Worm (Caenorhabditis elegans): Measurements from ENCODE around the gene C47G2.3.

Gene C47G2.3

DNA sequence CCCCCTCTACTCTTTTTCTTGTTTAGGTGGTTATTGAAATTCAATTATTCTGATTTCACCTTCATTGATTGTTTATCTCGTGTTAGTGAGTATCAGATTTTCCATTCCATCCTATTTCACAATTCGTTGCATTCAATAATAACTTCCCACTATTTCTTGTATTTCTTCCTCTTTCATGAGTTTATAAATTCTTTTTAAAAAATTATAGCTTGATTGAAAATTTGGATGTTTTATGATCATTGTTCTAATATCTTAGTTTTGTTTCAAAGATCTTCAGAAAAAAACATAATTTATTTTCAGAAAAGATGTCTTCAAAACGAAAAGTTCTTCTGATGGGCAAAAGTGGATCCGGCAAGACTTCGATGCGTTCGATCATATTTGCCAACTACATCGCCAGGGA lies 11.1 kb upstream of the C47G2.3 start, which contains the start of gene raga-1:
Gene raga-1, plus strand, starts transcription at position 301 of the 400 bp plus-strand sequence.
- no peak for TF ChIP-seq nhr-237 (tag; optimal IDR thresholded peaks at IDR 0.05)
- no peak for TF ChIP-seq tbx-2 (tag; optimal IDR thresholded peaks at IDR 0.05)
- no peak for TF ChIP-seq daf-12 (tag; optimal IDR thresholded peaks at IDR 0.05)
- no peak for TF ChIP-seq elt-3 (tag; optimal IDR thresholded peaks at IDR 0.05)

- TF ChIP-seq nhr-67 (tag; optimal IDR thresholded peaks at IDR 0.05) (no peak), fos-1 (tag; optimal IDR thresholded peaks at IDR 0.05) (no peak), elt-2 (tag; optimal IDR thresholded peaks at IDR 0.05) (peak; percentile 6), pha-4 (tag; optimal IDR thresholded peaks at IDR 0.05) (peak; percentile 3), hmg-11 (tag; optimal IDR thresholded peaks at IDR 0.05) (peak; percentile 35), fkh-2 (tag; optimal IDR thresholded peaks at IDR 0.05) (no peak)
Observed at ce11 chrII:11297217-11297738, 7.3 kb upstream of the C47G2.3 start, which contains the start of gene saps-1. Gene saps-1 (plus strand): TSS chrII:11297688.

- TF ChIP-seq ceh-28 (tag; optimal IDR thresholded peaks at IDR 0.05) (peak; percentile 49), fos-1 (tag; optimal IDR thresholded peaks at IDR 0.05) (no peak), nfya-1 (tag; optimal IDR thresholded peaks at IDR 0.05; ENCODE audit: insufficient read depth) (peak; percentile 65), pqm-1 (tag; optimal IDR thresholded peaks at IDR 0.05) (peak; percentile 17), nhr-25 (tag; optimal IDR thresholded peaks at IDR 0.05) (peak; percentile 72), ztf-11 (tag; optimal IDR thresholded peaks at IDR 0.05) (no peak), hmg-11 (tag; optimal IDR thresholded peaks at IDR 0.05) (peak; percentile 39), nhr-43 (tag; optimal IDR thresholded peaks at IDR 0.05; ENCODE audit: poor library complexity, severe bottlenecking) (peak; percentile 53), pha-4 (tag; optimal IDR thresholded peaks at IDR 0.05) (peak; percentile 69), lin-15B (tag; optimal IDR thresholded peaks at IDR 0.05) (peak; percentile 83), daf-12 (tag; optimal IDR thresholded peaks at IDR 0.05) (no peak), ceh-16 (tag; optimal IDR thresholded peaks at IDR 0.05) (no peak), R02D3.7 (tag; optimal IDR thresholded peaks at IDR 0.05) (peak; percentile 39), lin-39 (tag; optimal IDR thresholded peaks at IDR 0.05) (peak; percentile 43), aly-2 (tag; optimal IDR thresholded peaks at IDR 0.05) (no peak), snpc-4 (tag; optimal IDR thresholded peaks at IDR 0.05) (peak; percentile 84), elt-1 (tag; optimal IDR thresholded peaks at IDR 0.05) (peak; percentile 42), elt-2 (tag; optimal IDR thresholded peaks at IDR 0.05) (peak; percentile 29), nhr-23 (tag; optimal IDR thresholded peaks at IDR 0.05) (peak; percentile 80)
Observed at ce11 chrII:11293433-11293832, 3.5 kb upstream of the C47G2.3 start, which contains the start of gene C47G2.4. Gene C47G2.4 (minus strand): TSS chrII:11293606.

DNA sequence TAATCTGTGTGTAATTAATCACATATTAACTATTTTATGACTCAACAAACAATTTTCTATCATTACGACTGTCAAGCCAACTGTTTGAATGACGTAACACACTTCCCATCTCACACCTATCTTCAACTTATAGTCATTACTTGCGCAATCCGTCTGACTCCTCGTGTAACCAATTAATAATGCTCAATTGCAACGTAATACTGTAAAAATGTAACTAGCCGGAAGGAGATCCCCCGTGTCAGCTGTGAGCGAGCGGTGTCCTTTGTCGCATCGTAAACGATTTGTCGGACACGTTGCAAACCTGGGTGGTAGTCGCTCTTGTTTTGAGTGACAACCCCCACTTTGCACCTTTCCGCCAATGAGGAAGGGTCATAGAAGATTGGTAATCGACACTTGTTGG lies 1.8 kb downstream of the C47G2.3 start:
- TF ChIP-seq ceh-9 (tag; optimal IDR thresholded peaks at IDR 0.05) = no peak
- no peak for TF ChIP-seq snpc-4 (tag; optimal IDR thresholded peaks at IDR 0.05)
- TF ChIP-seq nfya-1 (tag; optimal IDR thresholded peaks at IDR 0.05; ENCODE audit: insufficient read depth) = no peak
- TF ChIP-seq lin-39 (tag; optimal IDR thresholded peaks at IDR 0.05) = no peak
- no peak for TF ChIP-seq ceh-82 (tag; optimal IDR thresholded peaks at IDR 0.05)
- TF ChIP-seq fkh-2 (tag; optimal IDR thresholded peaks at IDR 0.05) = no peak
- TF ChIP-seq nhr-67 (tag; optimal IDR thresholded peaks at IDR 0.05) = no peak
- no peak for TF ChIP-seq daf-12 (tag; optimal IDR thresholded peaks at IDR 0.05)
- TF ChIP-seq R02D3.7 (tag; optimal IDR thresholded peaks at IDR 0.05) = no peak

- TF ChIP-seq unc-62 (GFP tag; optimal IDR thresholded peaks at IDR 0.05) (no peak), tbx-2 (tag; optimal IDR thresholded peaks at IDR 0.05) (no peak), nhr-12 (tag; optimal IDR thresholded peaks at IDR 0.05) (no peak), nfya-1 (tag; optimal IDR thresholded peaks at IDR 0.05; ENCODE audit: insufficient read depth) (no peak), lin-15B (tag; optimal IDR thresholded peaks at IDR 0.05) (no peak), skn-1 (tag; optimal IDR thresholded peaks at IDR 0.05) (no peak), nhr-11 (tag; optimal IDR thresholded peaks at IDR 0.05) (no peak), nhr-23 (tag; optimal IDR thresholded peaks at IDR 0.05) (no peak), nhr-43 (tag; optimal IDR thresholded peaks at IDR 0.05; ENCODE audit: poor library complexity, severe bottlenecking) (no peak), mml-1 (tag; optimal IDR thresholded peaks at IDR 0.05) (no peak)
Observed at ce11 chrII:11286445-11286844, 3.5 kb downstream of the C47G2.3 start.

Data from whole organism, L3 larva.